Worm (Caenorhabditis elegans) whole organism, mixed stage, embryonic: Measurements from ENCODE around the gene clh-1.
A peak's percentile ranks its signal among the peaks of the same experiment; 100 is the strongest.

Source experiments
- M03D4.4 ChIP-seq: sonication (generic microtip); optimal IDR thresholded peaks from 2 replicates; lab custom pipeline; 2017; ENCODE audit warnings: mild to moderate bottlenecking, missing genetic modification characterization, missing compliant biosample characterization
- bed-3 ChIP-seq: fragments of 200-800 bp; sonication (Bioruptor generic); optimal IDR thresholded peaks from 3 replicates; lab custom pipeline; 2018; ENCODE audit warnings: mild to moderate bottlenecking, missing genetic modification characterization, moderate library complexity, missing compliant biosample characterization
- blmp-1 ChIP-seq: fragments of 150-350 bp; optimal IDR thresholded peaks from 2 replicates; lab custom pipeline; 2014; ENCODE audit warnings: missing biosample characterization, missing genetic modification characterization
- ceh-39 ChIP-seq: fragments of 150-350 bp; optimal IDR thresholded peaks from 2 replicates; lab custom pipeline; 2014; ENCODE audit warnings: missing biosample characterization, missing genetic modification characterization
- ceh-43 ChIP-seq: fragments of 200-800 bp; sonication (Bioruptor generic); optimal IDR thresholded peaks from 2 replicates; lab custom pipeline; 2018; ENCODE audit warnings: mild to moderate bottlenecking, missing genetic modification characterization, moderate library complexity, missing compliant biosample characterization
- ceh-83 ChIP-seq: fragments of 200-800 bp; sonication (Bioruptor generic); optimal IDR thresholded peaks from 2 replicates; lab custom pipeline; 2018; ENCODE audit warnings: mild to moderate bottlenecking, missing genetic modification characterization, missing compliant biosample characterization
- ces-1 ChIP-seq: fragments of 150-350 bp; optimal IDR thresholded peaks from 2 replicates; lab custom pipeline; 2014; ENCODE audit warnings: missing biosample characterization, missing genetic modification reagents, missing genetic modification characterization
- cnd-1 ChIP-seq: fragments of 200-800 bp; sonication (Bioruptor generic); optimal IDR thresholded peaks from 2 replicates; lab custom pipeline; 2018; ENCODE audit warnings: mild to moderate bottlenecking, missing genetic modification characterization, missing compliant biosample characterization
- drap-1 ChIP-seq: fragments of 200-800 bp; sonication (Bioruptor generic); optimal IDR thresholded peaks from 3 replicates; lab custom pipeline; 2018; ENCODE audit warnings: mild to moderate bottlenecking, missing genetic modification characterization, missing compliant biosample characterization
- elt-1 ChIP-seq: sonication (generic microtip); optimal IDR thresholded peaks from 2 replicates; lab custom pipeline; 2017; ENCODE audit warnings: missing genetic modification characterization, mild to moderate bottlenecking, missing compliant biosample characterization, antibody characterized with exemption, moderate library complexity, borderline replicate concordance; ENCODE audit not compliant: insufficient read depth
- flh-1 ChIP-seq: fragments of 200-800 bp; sonication (Bioruptor generic); optimal IDR thresholded peaks from 2 replicates; lab custom pipeline; 2018; ENCODE audit warnings: mild to moderate bottlenecking, missing genetic modification characterization, moderate library complexity, missing compliant biosample characterization
- ham-2 ChIP-seq: fragments of 200-800 bp; sonication (Bioruptor generic); optimal IDR thresholded peaks from 2 replicates; lab custom pipeline; 2018; ENCODE audit warnings: mild to moderate bottlenecking, missing genetic modification characterization, missing compliant biosample characterization
- lin-13 ChIP-seq: fragments of 150-350 bp; optimal IDR thresholded peaks from 2 replicates; lab custom pipeline; 2014; ENCODE audit warnings: missing biosample characterization, missing genetic modification characterization
- lin-32 ChIP-seq: fragments of 200-800 bp; sonication (Bioruptor generic); optimal IDR thresholded peaks from 2 replicates; lab custom pipeline; 2018; ENCODE audit warnings: mild to moderate bottlenecking, missing genetic modification characterization, missing compliant biosample characterization
- lsy-2 ChIP-seq: fragments of 150-350 bp; optimal IDR thresholded peaks from 2 replicates; lab custom pipeline; 2014; ENCODE audit warnings: missing biosample characterization, missing genetic modification characterization
- mab-5 ChIP-seq: fragments of 150-350 bp; optimal IDR thresholded peaks from 2 replicates; lab custom pipeline; 2014; ENCODE audit warnings: missing biosample characterization, missing genetic modification characterization
- mep-1 ChIP-seq: fragments of 150-350 bp; optimal IDR thresholded peaks from 2 replicates; lab custom pipeline; 2017; ENCODE audit warnings: missing biosample characterization, missing genetic modification reagents, missing genetic modification characterization, inconsistent platforms
- mls-2 ChIP-seq: sonication (generic microtip); optimal IDR thresholded peaks from 2 replicates; lab custom pipeline; 2016; ENCODE audit warnings: mild to moderate bottlenecking, missing genetic modification characterization, moderate library complexity, missing compliant biosample characterization
- nhr-12 ChIP-seq: fragments of 150-350 bp; optimal IDR thresholded peaks from 2 replicates; lab custom pipeline; 2014; ENCODE audit warnings: missing biosample characterization, missing genetic modification characterization
- nhr-2 ChIP-seq: fragments of 150-350 bp; optimal IDR thresholded peaks from 2 replicates; lab custom pipeline; 2014; ENCODE audit warnings: missing biosample characterization, missing genetic modification characterization
- nhr-237 ChIP-seq: fragments of 150-350 bp; optimal IDR thresholded peaks from 2 replicates; lab custom pipeline; 2014; ENCODE audit warnings: missing biosample characterization, missing genetic modification characterization
- nhr-28 ChIP-seq: fragments of 150-350 bp; optimal IDR thresholded peaks from 2 replicates; lab custom pipeline; 2014; ENCODE audit warnings: missing biosample characterization, missing genetic modification characterization
- pha-4 ChIP-seq: fragments of 150-350 bp; optimal IDR thresholded peaks from 2 replicates; lab custom pipeline; 2018; ENCODE audit warnings: missing biosample characterization, missing genetic modification reagents, missing genetic modification characterization
- sem-2 ChIP-seq: fragments of 200-800 bp; sonication (Bioruptor generic); optimal IDR thresholded peaks from 2 replicates; lab custom pipeline; 2018; ENCODE audit warnings: mild to moderate bottlenecking, missing genetic modification characterization, missing compliant biosample characterization
- snpc-4 ChIP-seq: fragments of 150-350 bp; optimal IDR thresholded peaks from 2 replicates; lab custom pipeline; 2014; ENCODE audit warnings: missing biosample characterization, missing genetic modification characterization
- sptf-1 ChIP-seq: sonication (generic microtip); optimal IDR thresholded peaks from 2 replicates; lab custom pipeline; 2017; ENCODE audit warnings: mild to moderate bottlenecking, missing genetic modification characterization, moderate library complexity, missing compliant biosample characterization
- unc-120 ChIP-seq: sonication (generic microtip); optimal IDR thresholded peaks from 2 replicates; lab custom pipeline; 2017; ENCODE audit warnings: missing genetic modification characterization, missing compliant biosample characterization; ENCODE audit not compliant: poor library complexity, severe bottlenecking
- unc-39 ChIP-seq: fragments of 150-350 bp; optimal IDR thresholded peaks from 2 replicates; lab custom pipeline; 2014; ENCODE audit warnings: missing biosample characterization, missing genetic modification characterization
- unc-62 ChIP-seq: fragments of 150-350 bp; optimal IDR thresholded peaks from 2 replicates; lab custom pipeline; 2014; ENCODE audit warnings: missing biosample characterization, missing genetic modification reagents, missing genetic modification characterization
- zip-8 ChIP-seq: fragments of 150-350 bp; optimal IDR thresholded peaks from 2 replicates; lab custom pipeline; 2014; ENCODE audit warnings: missing biosample characterization, missing genetic modification characterization
- ztf-11 ChIP-seq: fragments of 150-350 bp; optimal IDR thresholded peaks from 2 replicates; lab custom pipeline; 2014; ENCODE audit warnings: missing biosample characterization, missing genetic modification characterization

The clh-1 gene

ce11 chrII:11856361-11856760 lies at the start of gene clh-1:
Gene clh-1 (minus strand): TSS chrII:11856461.
- TF ChIP-seq ceh-43 (GFP tag; lab: Kevin White, UChicago): no peak
- TF ChIP-seq nhr-28 (tag; lab: Kevin White, UChicago): no peak
- no peak for TF ChIP-seq sem-2 (GFP tag; lab: Kevin White, UChicago)
- TF ChIP-seq drap-1 (GFP tag; lab: Kevin White, UChicago): no peak
- TF ChIP-seq nhr-12 (tag; lab: Kevin White, UChicago): no peak
- no peak for TF ChIP-seq blmp-1 (tag; lab: Kevin White, UChicago)
- TF ChIP-seq ces-1 (GFP tag; lab: Kevin White, UChicago): no peak
- TF ChIP-seq mab-5 (tag; lab: Kevin White, UChicago): no peak
- no peak for TF ChIP-seq lin-32 (GFP tag; lab: Kevin White, UChicago)
- TF ChIP-seq snpc-4 (tag; lab: Kevin White, UChicago): no peak
- no peak for TF ChIP-seq zip-8 (tag; lab: Kevin White, UChicago)
- no peak for TF ChIP-seq mls-2 (tag; lab: Kevin White, UChicago)
- TF ChIP-seq unc-120 (tag; lab: Kevin White, UChicago): no peak
- TF ChIP-seq nhr-2: no peak
- TF ChIP-seq elt-1: no peak

- no peak for TF ChIP-seq snpc-4 (tag; lab: Kevin White, UChicago)
- no peak for TF ChIP-seq flh-1 (GFP tag; lab: Kevin White, UChicago)
- TF ChIP-seq ceh-43 (GFP tag; lab: Kevin White, UChicago): no peak
- peak; percentile 53 for TF ChIP-seq cnd-1
- no peak for TF ChIP-seq nhr-28 (tag; lab: Kevin White, UChicago)
- TF ChIP-seq, all 35 proteins: peak for 1
Observed at ce11 chrII:11905023-11905422, 48.8 kb upstream of the clh-1 start.

DNA sequence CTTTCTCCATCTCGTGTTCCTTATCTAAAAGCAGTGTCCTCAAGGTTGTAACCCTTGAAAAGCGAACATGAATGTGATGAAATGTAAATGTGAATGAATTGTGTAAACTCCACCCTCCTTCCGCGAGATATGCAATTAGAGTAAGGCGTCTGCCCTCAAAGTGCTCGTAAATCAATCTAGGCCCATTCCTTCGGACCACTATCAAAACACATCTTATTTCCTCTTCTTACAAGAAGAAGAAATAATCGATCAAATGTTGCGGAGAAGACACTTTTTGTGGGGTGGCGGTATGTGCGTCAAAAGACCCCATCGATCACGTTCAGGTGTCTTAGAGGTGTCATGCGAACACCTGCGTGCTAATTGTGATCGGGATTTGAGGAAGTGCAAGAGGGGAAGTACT lies 45.9 kb upstream of the clh-1 start:
- TF ChIP-seq nhr-2: peak; percentile 79
- no peak for TF ChIP-seq cnd-1
- no peak for TF ChIP-seq bed-3 (GFP tag; lab: Kevin White, UChicago)
- TF ChIP-seq ces-1 (GFP tag; lab: Kevin White, UChicago): no peak
- TF ChIP-seq ceh-43 (GFP tag; lab: Kevin White, UChicago): no peak
- TF ChIP-seq drap-1 (GFP tag; lab: Kevin White, UChicago): no peak
- no peak for TF ChIP-seq nhr-237 (tag; lab: Kevin White, UChicago)
- no peak for TF ChIP-seq sptf-1 (tag; lab: Kevin White, UChicago)
- TF ChIP-seq ceh-39: no peak
- no peak for TF ChIP-seq snpc-4 (tag; lab: Kevin White, UChicago)
- no peak for TF ChIP-seq elt-1
- no peak for TF ChIP-seq mls-2 (tag; lab: Kevin White, UChicago)
- no peak for TF ChIP-seq pha-4 (tag; lab: Kevin White, UChicago)
- TF ChIP-seq lin-13: no peak
- peak; percentile 15 for TF ChIP-seq unc-120 (tag; lab: Kevin White, UChicago)
- TF ChIP-seq zip-8 (tag; lab: Kevin White, UChicago): no peak
- TF ChIP-seq ceh-83 (GFP tag; lab: Kevin White, UChicago): no peak
- TF ChIP-seq ham-2 (GFP tag; lab: Kevin White, UChicago): no peak
- TF ChIP-seq nhr-28 (tag; lab: Kevin White, UChicago): no peak
- TF ChIP-seq unc-62 (GFP tag; lab: Kevin White, UChicago): peak; percentile 96
- TF ChIP-seq ztf-11 (tag; lab: Kevin White, UChicago): no peak
- TF ChIP-seq M03D4.4 (tag; lab: Kevin White, UChicago): no peak
- TF ChIP-seq lsy-2: no peak
- TF ChIP-seq mep-1: no peak
- no peak for TF ChIP-seq unc-39 (tag; lab: Kevin White, UChicago)
- no peak for TF ChIP-seq blmp-1 (tag; lab: Kevin White, UChicago)

- no peak for TF ChIP-seq mep-1
- no peak for TF ChIP-seq nhr-237 (tag; lab: Kevin White, UChicago)
- no peak for TF ChIP-seq ces-1 (GFP tag; lab: Kevin White, UChicago)
- TF ChIP-seq bed-3 (GFP tag; lab: Kevin White, UChicago): no peak
- TF ChIP-seq, all 35 proteins: peak for 0
Observed at ce11 chrII:11901110-11901509, 44.8 kb upstream of the clh-1 start, which contains the start of gene vab-23. Gene vab-23 (minus strand): TSS chrII:11901210.

DNA sequence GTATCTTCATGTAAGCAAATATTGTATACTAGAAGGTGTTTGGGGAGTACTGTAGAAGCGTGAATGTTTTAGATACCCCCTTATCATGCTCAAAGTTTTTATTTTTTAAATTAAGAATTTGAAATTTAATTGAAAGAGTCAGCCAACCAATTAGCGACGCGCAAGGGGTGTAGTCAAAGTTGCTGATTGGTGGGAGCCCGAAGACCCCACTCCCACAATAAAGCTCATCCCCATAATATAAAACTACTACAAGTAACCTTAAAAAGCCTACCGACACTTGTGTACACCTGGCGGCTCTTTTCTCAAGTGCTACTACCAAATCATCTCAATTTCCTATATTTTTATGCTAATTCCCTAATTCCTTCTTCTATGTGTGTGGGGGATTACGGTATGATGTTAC lies 43.5 kb upstream of the clh-1 start:
- no peak for TF ChIP-seq pha-4 (tag; lab: Kevin White, UChicago)
- no peak for TF ChIP-seq ceh-83 (GFP tag; lab: Kevin White, UChicago)
- peak; percentile 10 for TF ChIP-seq nhr-2
- TF ChIP-seq blmp-1 (tag; lab: Kevin White, UChicago): no peak
- TF ChIP-seq nhr-12 (tag; lab: Kevin White, UChicago): no peak
